Worm (Caenorhabditis elegans) whole organism, late embryonic: ENCODE measurements around the gene exos-8.

ENCODE experiments used
- ama-1 ChIP-seq: fragments of 150-350 bp; optimal IDR thresholded peaks from 2 replicates; lab custom pipeline; 2014
- hlh-6 ChIP-seq: sonication (generic microtip); optimal IDR thresholded peaks from 2 replicates; lab custom pipeline; 2016; ENCODE audit warnings: missing genotype, missing genetic modification characterization, missing compliant biosample characterization
- lim-6 ChIP-seq: sonication (generic microtip); optimal IDR thresholded peaks from 2 replicates; lab custom pipeline; 2016; ENCODE audit warnings: missing genetic modification characterization, missing compliant biosample characterization
- pha-4 ChIP-seq: fragments of 150-350 bp; optimal IDR thresholded peaks from 2 replicates; lab custom pipeline; 2018; ENCODE audit warnings: missing biosample characterization, missing genetic modification reagents, missing genetic modification characterization

DNA sequence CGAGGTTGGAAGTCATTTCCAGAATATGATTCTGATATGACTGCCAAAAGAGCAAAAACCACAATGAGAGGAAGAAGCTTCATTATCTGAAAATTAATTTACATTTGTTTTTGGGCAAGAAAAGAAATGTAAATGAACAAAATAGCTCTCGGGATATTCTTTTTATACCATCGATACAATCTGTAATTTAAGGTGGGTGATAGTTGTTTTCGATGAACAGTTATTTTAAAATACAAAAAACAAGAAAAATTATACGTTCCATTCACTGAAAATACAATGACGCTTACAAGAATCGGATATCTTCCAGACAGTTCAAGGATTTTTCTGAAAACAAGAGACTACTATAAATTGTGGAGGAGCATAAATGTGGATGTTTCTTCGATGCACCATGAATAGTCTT, 3.2 kb downstream of the exos-8 start, which contains the start of gene ins-15:
- TF ChIP-seq ama-1 (no peak), lim-6 (tag; lab: Kevin White, UChicago) (no peak), hlh-6 (no peak), pha-4 (no peak)
